Worm (Caenorhabditis elegans): ENCODE results near the gene cdc-25.2.
"Not testable (repeated sequence)": the region's sequence is repeated elsewhere in the genome, so short reads cannot be mapped to it uniquely, and the experiment has no call there.

ce11 chrV:1561169-1561568 is 5.7 kb upstream of the cdc-25.2 start:
- not testable (repeated sequence) for TF ChIP-seq ZK546.5 (tag; optimal IDR thresholded peaks at IDR 0.05); nhr-28 (tag; optimal IDR thresholded peaks at IDR 0.05); snpc-4 (tag; optimal IDR thresholded peaks at IDR 0.05); mdl-1 (tag; optimal IDR thresholded peaks at IDR 0.05); hif-1 (tag; optimal IDR thresholded peaks at IDR 0.05); pha-4 (tag; optimal IDR thresholded peaks at IDR 0.05); ztf-11 (tag; optimal IDR thresholded peaks at IDR 0.05); nhr-102 (tag; optimal IDR thresholded peaks at IDR 0.05); unc-130 (GFP tag; optimal IDR thresholded peaks at IDR 0.05); skn-1 (tag; optimal IDR thresholded peaks at IDR 0.05); nhr-6 (tag; optimal IDR thresholded peaks at IDR 0.05); dpl-1 (GFP tag; optimal IDR thresholded peaks at IDR 0.05); nhr-11 (tag; optimal IDR thresholded peaks at IDR 0.05)
- TF ChIP-seq mxl-2 (GFP tag; conservative IDR thresholded peaks at IDR 0.05) (peak; percentile 82), pha-4 (GFP tag; IDR thresholded peaks at IDR 0.05) (peak; percentile 95)
